Worm (Caenorhabditis elegans): ENCODE measurements around the gene nhr-223.

DNA sequence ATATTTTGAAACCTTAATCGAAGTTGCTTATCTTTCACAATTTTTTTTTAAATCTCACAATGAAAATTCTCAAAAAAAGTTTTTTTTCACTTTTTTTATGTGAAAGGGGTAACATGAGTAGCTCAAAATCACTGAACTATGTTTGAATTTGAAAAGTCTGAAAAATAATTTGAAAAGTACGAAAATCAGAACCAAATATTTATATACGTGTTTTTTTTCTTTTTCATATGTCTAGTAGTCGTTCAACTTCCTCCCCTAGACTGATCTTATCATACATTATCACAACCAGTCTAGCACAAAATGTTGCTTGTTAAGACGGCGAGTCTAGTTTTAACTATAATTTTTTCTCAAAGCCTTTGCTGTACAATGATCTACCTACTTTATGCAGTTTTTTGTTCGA is 25.2 kb downstream of the nhr-223 start, which contains the start of gene srbc-49:
- TF ChIP-seq egl-27 (tag; optimal IDR thresholded peaks at IDR 0.05) (no peak), nhr-237 (tag; optimal IDR thresholded peaks at IDR 0.05) (no peak), ceh-16 (tag; optimal IDR thresholded peaks at IDR 0.05) (no peak), skn-1 (tag; optimal IDR thresholded peaks at IDR 0.05) (no peak), alr-1 (tag; optimal IDR thresholded peaks at IDR 0.05) (no peak), sem-4 (tag; optimal IDR thresholded peaks at IDR 0.05) (no peak)

All from whole organism, L2 larva.